Fruit fly (Drosophila melanogaster): ENCODE measurements around the gene CG14989.

DNA sequence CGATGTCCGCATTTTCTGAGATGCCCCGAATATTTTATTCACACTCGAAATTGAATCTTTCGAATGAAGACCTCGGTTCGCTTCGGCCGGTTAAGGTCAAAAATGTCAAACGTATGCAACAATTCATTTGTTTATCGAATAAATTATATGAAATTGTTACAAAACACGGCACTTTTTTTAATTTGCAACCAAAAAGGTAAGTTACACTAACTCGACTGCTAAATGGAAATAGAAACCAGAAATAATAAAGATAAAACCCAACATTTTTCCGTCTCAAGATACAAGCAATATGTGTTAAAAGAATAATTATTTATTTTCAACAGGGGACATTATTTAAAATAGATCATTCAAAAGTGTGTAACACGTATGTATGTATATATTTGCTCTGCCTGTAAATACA is 26.6 kb downstream of the CG14989 start:
- no peak for TF ChIP-seq CTCF (optimal IDR thresholded peaks at IDR 0.05)
- no peak for TF ChIP-seq CG8478 (optimal IDR thresholded peaks at IDR 0.05)

Measured in S2 (cell line).